Worm (Caenorhabditis elegans): ENCODE results near the gene ing-3.

Gene ing-3

DNA sequence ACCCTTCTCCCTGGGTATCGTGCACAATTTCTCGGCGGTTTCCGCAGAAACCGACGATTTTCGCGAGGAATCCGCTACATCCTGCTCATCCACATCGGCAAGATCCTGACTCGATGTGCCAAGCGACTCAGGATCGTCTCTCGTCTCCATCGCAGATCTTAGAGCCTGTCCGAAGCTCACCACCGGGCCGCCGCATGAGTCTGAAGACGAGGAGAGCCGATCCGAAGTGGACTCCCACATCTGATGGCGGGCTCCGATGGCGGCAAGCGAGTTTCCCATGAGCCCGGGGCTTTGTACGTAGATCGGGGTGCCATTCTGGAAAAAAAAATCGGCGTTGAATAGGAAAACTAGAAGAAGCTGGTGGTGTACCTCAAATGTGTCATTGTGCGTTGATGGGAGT lies 17.5 kb upstream of the ing-3 start:
- TF ChIP-seq hmg-11 (tag; optimal IDR thresholded peaks at IDR 0.05) (no peak), nhr-12 (tag; optimal IDR thresholded peaks at IDR 0.05) (no peak), sea-2 (GFP tag; optimal IDR thresholded peaks at IDR 0.05) (no peak), unc-39 (tag; optimal IDR thresholded peaks at IDR 0.05) (no peak), egl-5 (tag; optimal IDR thresholded peaks at IDR 0.05) (no peak), pqm-1 (tag; optimal IDR thresholded peaks at IDR 0.05) (no peak), aly-2 (tag; optimal IDR thresholded peaks at IDR 0.05) (no peak), fkh-10 (GFP tag; optimal IDR thresholded peaks at IDR 0.05) (no peak), nhr-237 (tag; optimal IDR thresholded peaks at IDR 0.05) (no peak), ceh-16 (tag; optimal IDR thresholded peaks at IDR 0.05) (no peak), nhr-67 (tag; optimal IDR thresholded peaks at IDR 0.05) (no peak), lin-15B (tag; optimal IDR thresholded peaks at IDR 0.05) (no peak), nhr-28 (tag; optimal IDR thresholded peaks at IDR 0.05) (no peak), jun-1 (tag; optimal IDR thresholded peaks at IDR 0.05) (no peak), nfya-1 (tag; optimal IDR thresholded peaks at IDR 0.05; ENCODE audit: insufficient read depth) (no peak)

DNA sequence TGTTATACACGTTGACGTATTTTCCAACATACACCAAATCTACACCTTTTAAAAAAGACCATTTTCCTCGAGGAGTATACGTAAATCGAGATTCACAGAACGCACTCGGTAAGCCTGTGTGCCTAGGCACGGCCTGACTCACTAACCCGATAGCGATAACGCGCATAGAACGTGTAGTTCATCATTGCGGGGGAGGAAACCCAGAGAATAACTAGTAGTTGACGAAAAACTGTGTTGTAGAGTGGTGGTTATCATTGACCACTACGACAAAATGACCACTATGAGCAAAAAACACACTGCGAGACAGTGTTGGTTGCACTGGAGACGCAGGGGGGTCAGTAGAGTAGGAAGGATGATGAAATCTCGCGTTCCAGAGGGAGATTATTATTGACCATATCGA lies 16.0 kb upstream of the ing-3 start:
- TF ChIP-seq pqm-1 (tag; optimal IDR thresholded peaks at IDR 0.05) (peak; percentile 79), pha-4 (tag; optimal IDR thresholded peaks at IDR 0.05) (peak; percentile 3), tbx-2 (tag; optimal IDR thresholded peaks at IDR 0.05) (no peak), elt-2 (tag; optimal IDR thresholded peaks at IDR 0.05) (peak; percentile 51)

DNA sequence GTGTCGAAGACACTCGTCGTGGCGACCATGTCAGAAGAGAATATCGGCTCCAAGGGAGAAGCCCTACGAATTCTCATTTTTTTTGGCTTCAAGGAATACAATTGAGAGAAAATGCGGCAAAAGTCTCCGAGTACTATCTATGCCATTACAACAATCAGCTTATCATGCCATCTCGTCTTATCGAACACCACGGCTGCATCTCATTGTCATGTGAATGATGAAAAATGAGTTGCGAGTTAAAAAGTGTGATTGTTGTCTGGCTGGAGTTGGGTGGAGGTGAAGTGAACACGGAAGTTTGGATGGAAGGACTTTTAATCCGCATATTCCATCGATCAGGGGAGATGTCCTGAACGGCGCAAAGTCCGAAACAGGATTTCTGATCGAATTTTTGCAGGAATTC lies 14.9 kb upstream of the ing-3 start:
- TF ChIP-seq elt-2 (tag; optimal IDR thresholded peaks at IDR 0.05): peak; percentile 86
- TF ChIP-seq daf-12 (tag; optimal IDR thresholded peaks at IDR 0.05): no peak
- peak; percentile 80 for TF ChIP-seq pqm-1 (tag; optimal IDR thresholded peaks at IDR 0.05)

DNA sequence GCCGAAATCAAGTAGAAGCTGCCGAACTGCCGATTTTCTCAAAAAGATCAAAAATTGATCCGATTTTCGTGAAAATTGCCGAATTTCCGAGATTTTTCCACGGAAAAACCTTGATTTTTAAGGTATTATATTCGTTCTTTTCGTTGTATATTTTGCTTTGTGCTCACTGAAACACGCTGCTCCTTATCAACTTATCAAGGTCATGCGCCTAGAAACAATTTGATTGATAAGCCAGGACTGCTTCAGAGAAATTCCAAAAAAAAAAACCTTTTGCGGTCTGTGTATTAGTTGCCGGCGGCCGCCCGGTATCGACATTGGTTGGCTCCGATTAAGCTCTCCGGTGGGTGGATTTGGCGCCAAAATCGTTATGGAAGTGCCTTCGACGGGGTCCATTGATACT lies 13.4 kb upstream of the ing-3 start:
- peak; percentile 72 for TF ChIP-seq pqm-1 (tag; optimal IDR thresholded peaks at IDR 0.05)
- no peak for TF ChIP-seq aly-2 (tag; optimal IDR thresholded peaks at IDR 0.05)
- no peak for TF ChIP-seq nfya-1 (tag; optimal IDR thresholded peaks at IDR 0.05; ENCODE audit: insufficient read depth)
- no peak for TF ChIP-seq zag-1 (tag; optimal IDR thresholded peaks at IDR 0.05)
- peak; percentile 79 for TF ChIP-seq elt-2 (tag; optimal IDR thresholded peaks at IDR 0.05)

DNA sequence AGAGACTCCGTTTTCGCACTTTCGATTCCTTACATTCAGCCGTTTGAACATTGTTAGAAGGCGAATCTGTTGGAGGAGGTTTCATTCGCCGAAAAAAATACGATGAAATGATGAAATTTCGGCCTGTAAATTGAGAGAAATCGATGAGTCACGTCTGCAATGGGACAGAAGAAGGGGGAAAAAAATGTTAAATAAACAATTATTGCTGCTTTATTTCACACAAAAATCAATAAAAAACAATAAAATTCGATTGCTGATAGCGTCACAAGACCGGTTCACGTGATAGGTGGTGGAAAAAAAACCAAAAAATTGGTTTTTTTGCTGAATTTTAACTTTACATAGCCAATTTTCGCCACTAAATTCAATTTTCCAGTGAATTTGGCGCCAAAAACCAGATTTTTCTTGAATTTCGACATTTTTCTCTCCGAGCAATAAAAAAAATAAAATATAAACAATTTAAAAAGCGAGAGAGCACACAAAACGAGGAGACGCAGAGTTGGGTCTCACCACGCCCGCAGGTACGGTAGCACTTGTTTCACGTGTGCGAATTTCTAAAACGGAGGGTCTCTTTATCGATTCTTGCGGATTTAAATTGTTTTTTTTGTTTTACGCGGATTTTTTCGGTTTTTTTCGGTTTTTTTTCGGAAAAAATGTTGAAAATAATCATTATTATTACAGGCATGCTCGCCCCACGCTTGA lies 3.5 kb upstream of the ing-3 start, which contains the start of the genes cup-14 and ndub-8:
Gene cup-14, minus strand, starts transcription at position 51 of the 699 bp plus-strand sequence.
Gene ndub-8, plus strand, starts transcription at position 679 of the 699 bp plus-strand sequence.
- TF ChIP-seq ceh-16 (tag; optimal IDR thresholded peaks at IDR 0.05): no peak
- no peak for TF ChIP-seq ztf-4 (tag; optimal IDR thresholded peaks at IDR 0.05)
- peak; percentile 25 for TF ChIP-seq ZK546.5 (tag; optimal IDR thresholded peaks at IDR 0.05)
- no peak for TF ChIP-seq nhr-28 (tag; optimal IDR thresholded peaks at IDR 0.05)
- no peak for TF ChIP-seq fos-1 (tag; optimal IDR thresholded peaks at IDR 0.05)
- TF ChIP-seq pqm-1 (tag; optimal IDR thresholded peaks at IDR 0.05): peak; percentile 34
- TF ChIP-seq mml-1 (tag; optimal IDR thresholded peaks at IDR 0.05): no peak
- TF ChIP-seq fkh-10 (GFP tag; optimal IDR thresholded peaks at IDR 0.05): peak; percentile 92
- peak; percentile 97 for TF ChIP-seq egl-5 (tag; optimal IDR thresholded peaks at IDR 0.05)
- TF ChIP-seq tbx-2 (tag; optimal IDR thresholded peaks at IDR 0.05): peak; percentile 36
- no peak for TF ChIP-seq elt-1 (tag; optimal IDR thresholded peaks at IDR 0.05)
- no peak for TF ChIP-seq mdl-1 (tag; optimal IDR thresholded peaks at IDR 0.05)
- TF ChIP-seq nhr-237 (tag; optimal IDR thresholded peaks at IDR 0.05): no peak
- TF ChIP-seq nhr-76 (tag; optimal IDR thresholded peaks at IDR 0.05): peak; percentile 15
- peak; percentile 99 for TF ChIP-seq pha-4 (tag; optimal IDR thresholded peaks at IDR 0.05)
- TF ChIP-seq elt-3 (tag; optimal IDR thresholded peaks at IDR 0.05): no peak
- TF ChIP-seq ceh-28 (tag; optimal IDR thresholded peaks at IDR 0.05): peak; percentile 87
- no peak for TF ChIP-seq nhr-12 (tag; optimal IDR thresholded peaks at IDR 0.05)
- peak; percentile 82 for TF ChIP-seq hmg-11 (tag; optimal IDR thresholded peaks at IDR 0.05)
- TF ChIP-seq ztf-11 (tag; optimal IDR thresholded peaks at IDR 0.05): no peak
- no peak for TF ChIP-seq unc-39 (tag; optimal IDR thresholded peaks at IDR 0.05)
- TF ChIP-seq R02D3.7 (tag; optimal IDR thresholded peaks at IDR 0.05): peak; percentile 74
- TF ChIP-seq zag-1 (tag; optimal IDR thresholded peaks at IDR 0.05): no peak
- TF ChIP-seq lin-15B (tag; optimal IDR thresholded peaks at IDR 0.05): peak; percentile 83
- TF ChIP-seq fkh-2 (tag; optimal IDR thresholded peaks at IDR 0.05): no peak
- no peak for TF ChIP-seq nhr-11 (tag; optimal IDR thresholded peaks at IDR 0.05)
- peak; percentile 48 for TF ChIP-seq lsy-12 (tag; optimal IDR thresholded peaks at IDR 0.05)
- peak; percentile 83 for TF ChIP-seq nhr-77 (tag; optimal IDR thresholded peaks at IDR 0.05)
- TF ChIP-seq nhr-43 (tag; optimal IDR thresholded peaks at IDR 0.05; ENCODE audit: poor library complexity, severe bottlenecking): no peak
- TF ChIP-seq sea-2 (GFP tag; optimal IDR thresholded peaks at IDR 0.05): no peak
- TF ChIP-seq daf-12 (tag; optimal IDR thresholded peaks at IDR 0.05): no peak
- TF ChIP-seq unc-62 (GFP tag; optimal IDR thresholded peaks at IDR 0.05): no peak
- TF ChIP-seq nhr-23 (tag; optimal IDR thresholded peaks at IDR 0.05): peak; percentile 88
- no peak for TF ChIP-seq egl-27 (tag; optimal IDR thresholded peaks at IDR 0.05)
- peak; percentile 64 for TF ChIP-seq nhr-25 (tag; optimal IDR thresholded peaks at IDR 0.05)
- TF ChIP-seq ceh-82 (tag; optimal IDR thresholded peaks at IDR 0.05): peak; percentile 65
- peak in 1 of 2 experiments; percentile 38 for TF ChIP-seq eor-1 (tag; optimal IDR thresholded peaks at IDR 0.05)

Data from whole organism, L3 larva.